Fruit fly (Drosophila melanogaster): Measurements from ENCODE around the gene CG11658.

DNA sequence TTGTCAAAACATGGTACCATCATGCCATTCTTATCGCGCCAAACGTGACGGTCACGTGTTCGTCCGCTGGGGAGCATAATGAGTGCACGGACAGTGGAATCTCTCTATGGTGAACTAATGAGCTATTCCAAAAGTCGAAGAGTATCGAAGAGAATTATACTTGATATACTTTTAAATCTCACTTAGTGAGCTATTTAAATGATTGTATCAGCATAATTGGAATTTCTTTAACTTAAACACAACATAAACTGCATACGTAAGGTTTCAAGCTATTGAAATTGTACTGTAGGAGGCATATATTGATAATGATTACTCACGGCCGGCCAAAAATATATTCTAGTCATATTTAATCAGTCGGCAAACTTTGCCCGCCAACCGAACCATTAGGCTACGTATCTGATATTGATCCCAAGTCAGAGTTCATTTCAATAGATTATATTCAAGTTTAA lies 13.2 kb upstream of the CG11658 start:
- no peak for TF ChIP-seq CG17612 (GFP tag; IDR thresholded peaks at IDR 0.05)
- no peak for TF ChIP-seq CG15514 (GFP tag; optimal IDR thresholded peaks at IDR 0.05)
- no peak for TF ChIP-seq CG1792 (GFP tag; optimal IDR thresholded peaks at IDR 0.05)
- no peak for TF ChIP-seq E2f1 (GFP tag; IDR thresholded peaks at IDR 0.05)
- TF ChIP-seq cas (GFP tag; IDR thresholded peaks at IDR 0.05): no peak

Measured in whole organism, embryonic.